Worm (Caenorhabditis elegans) whole organism, L1 larva: ENCODE results near the gene F10E9.12.
A peak's percentile ranks its signal among the peaks of the same experiment; 100 is the strongest.

Experiments used
- C04F5.9 ChIP-seq: sonication (generic microtip); optimal IDR thresholded peaks from 2 replicates; lab custom pipeline; 2016; ENCODE audit warnings: missing genetic modification characterization, missing compliant biosample characterization
- F16B12.6 ChIP-seq: fragments of 150-350 bp; optimal IDR thresholded peaks from 2 replicates; lab custom pipeline; 2014; ENCODE audit warnings: missing biosample characterization, missing genetic modification characterization
- aly-2 ChIP-seq: fragments of 150-350 bp; optimal IDR thresholded peaks from 2 replicates; lab custom pipeline; 2014; ENCODE audit warnings: missing biosample characterization, missing genetic modification characterization
- blmp-1 ChIP-seq: fragments of 150-350 bp; optimal IDR thresholded peaks from 2 replicates; lab custom pipeline; 2014; ENCODE audit warnings: missing biosample characterization, missing genetic modification characterization
- ceh-82 ChIP-seq, 3 experiments: fragments of 150-350 bp in 1 of 3; sonication (generic microtip) in 2 of 3; optimal IDR thresholded peaks; 2 replicates each; lab custom pipeline; 2014 to 2017; ENCODE audit warnings: missing biosample characterization in 3 of 3, missing genetic modification characterization in 3 of 3
- dpl-1 ChIP-seq, 3 experiments: fragments of 150-350 bp in 2 of 3; sonication (generic microtip) in 1 of 3; optimal IDR thresholded peaks; 2 replicates each; lab custom pipeline; 2014 to 2017; ENCODE audit warnings: missing biosample characterization in 3 of 3, missing genetic modification characterization in 3 of 3, missing genetic modification reagents in 3 of 3
- dsc-1 ChIP-seq: sonication (generic microtip); optimal IDR thresholded peaks from 2 replicates; lab custom pipeline; 2016; ENCODE audit warnings: mild to moderate bottlenecking, missing genetic modification characterization, missing compliant biosample characterization
- efl-1 ChIP-seq, 4 experiments: fragments of 150-350 bp; optimal IDR thresholded peaks in 3 of 4; peaks in 1 of 4; 1 replicate in 1 of 4; 2 replicates in 3 of 4; lab custom pipeline; 2014; ENCODE audit warnings: missing biosample characterization in 2 of 4, missing genetic modification characterization in 2 of 4, missing genetic modification reagents in 2 of 4
- egl-13 ChIP-seq: sonication (generic microtip); optimal IDR thresholded peaks from 2 replicates; lab custom pipeline; 2016; ENCODE audit warnings: missing genotype, missing genetic modification reagents, missing genetic modification characterization, missing compliant biosample characterization
- elt-2 ChIP-seq: sonication (generic microtip); optimal IDR thresholded peaks from 2 replicates; lab custom pipeline; 2016; ENCODE audit warnings: missing genetic modification characterization, mild to moderate bottlenecking, inconsistent platforms, missing compliant biosample characterization, missing genetic modification reagents
- elt-3 ChIP-seq, 6 experiments: fragments of 150-350 bp in 1 of 6; sonication (generic microtip); optimal IDR thresholded peaks; 2 replicates each; lab custom pipeline; 2017 to 2018; ENCODE audit warnings: missing biosample characterization in 6 of 6, missing genetic modification characterization in 6 of 6, inconsistent platforms in 1 of 6
- fkh-10 ChIP-seq: sonication (generic microtip); optimal IDR thresholded peaks from 2 replicates; lab custom pipeline; 2017; ENCODE audit warnings: missing biosample characterization, missing genetic modification reagents, missing genetic modification characterization
- grh-1 ChIP-seq: fragments of 200-800 bp; sonication (Bioruptor generic); IDR thresholded peaks from 2 replicates; pipeline ENCODE4 v1.3.6; 2022; ENCODE audit warnings: missing genetic modification reagents, missing genetic modification characterization, missing compliant biosample characterization
- hlh-17 ChIP-seq: fragments of 200-800 bp; sonication (Bioruptor generic); optimal IDR thresholded peaks from 2 replicates; lab custom pipeline; 2018; ENCODE audit warnings: missing genetic modification characterization, mild to moderate bottlenecking, missing compliant biosample characterization, moderate library complexity, borderline replicate concordance
- irx-1 ChIP-seq: sonication (generic microtip); optimal IDR thresholded peaks from 2 replicates; lab custom pipeline; 2016; ENCODE audit warnings: missing genetic modification characterization, missing compliant biosample characterization
- isw-1 ChIP-seq: fragments of 200-800 bp; sonication (Bioruptor generic); IDR thresholded peaks from 2 replicates; pipeline ENCODE4 v1.3.6; 2022; ENCODE audit warnings: missing genetic modification characterization, missing compliant biosample characterization
- lin-35 ChIP-seq, 2 experiments: fragments of 150-350 bp; optimal IDR thresholded peaks; 2 replicates each; lab custom pipeline; 2014; ENCODE audit warnings: missing biosample characterization in 2 of 2, missing genetic modification characterization in 2 of 2, missing genetic modification reagents in 2 of 2
- lir-3 ChIP-seq: sonication (generic microtip); optimal IDR thresholded peaks from 2 replicates; lab custom pipeline; 2016; ENCODE audit warnings: mild to moderate bottlenecking, missing genetic modification characterization, moderate library complexity, missing compliant biosample characterization; ENCODE audit not compliant: poor library complexity
- lsy-2 ChIP-seq, 2 experiments: fragments of 150-350 bp; optimal IDR thresholded peaks; 2 replicates each; lab custom pipeline; 2014; ENCODE audit warnings: missing biosample characterization in 2 of 2, missing genetic modification characterization in 2 of 2
- mep-1 ChIP-seq: fragments of 150-350 bp; optimal IDR thresholded peaks from 2 replicates; lab custom pipeline; 2014; ENCODE audit warnings: missing biosample characterization, missing genetic modification characterization
- nhr-12 ChIP-seq: sonication (generic microtip); optimal IDR thresholded peaks from 2 replicates; lab custom pipeline; 2017; ENCODE audit warnings: missing biosample characterization, missing genetic modification characterization
- nhr-237 ChIP-seq: fragments of 150-350 bp; optimal IDR thresholded peaks from 2 replicates; lab custom pipeline; 2014; ENCODE audit warnings: missing biosample characterization, missing genetic modification characterization
- nhr-47 ChIP-seq: sonication (generic microtip); optimal IDR thresholded peaks from 2 replicates; lab custom pipeline; 2016; ENCODE audit warnings: mild to moderate bottlenecking, missing genetic modification characterization, moderate library complexity, missing compliant biosample characterization
- nhr-71 ChIP-seq: sonication (generic microtip); optimal IDR thresholded peaks from 2 replicates; lab custom pipeline; 2016; ENCODE audit warnings: mild to moderate bottlenecking, missing genetic modification characterization, moderate library complexity, missing compliant biosample characterization
- nhr-85 ChIP-seq: sonication (generic microtip); peaks from one replicate; lab custom pipeline; 2016; ENCODE audit warnings: missing genetic modification characterization, inconsistent platforms, missing compliant biosample characterization
- nhr-90 ChIP-seq: sonication (generic microtip); optimal IDR thresholded peaks from 2 replicates; lab custom pipeline; 2016; ENCODE audit warnings: mild to moderate bottlenecking, missing genetic modification characterization, missing compliant biosample characterization; ENCODE audit not compliant: poor library complexity
- rnt-1 ChIP-seq: sonication (generic microtip); optimal IDR thresholded peaks from 2 replicates; lab custom pipeline; 2016; ENCODE audit warnings: mild to moderate bottlenecking, missing genetic modification characterization, moderate library complexity, missing compliant biosample characterization
- snu-23 ChIP-seq: sonication (generic microtip); optimal IDR thresholded peaks from 2 replicates; lab custom pipeline; 2016; ENCODE audit warnings: missing genetic modification characterization, missing compliant biosample characterization
- swsn-7 ChIP-seq: sonication (generic microtip); optimal IDR thresholded peaks from 2 replicates; lab custom pipeline; 2016; ENCODE audit warnings: missing genetic modification characterization, missing compliant biosample characterization
- tbx-2 ChIP-seq: sonication (generic microtip); optimal IDR thresholded peaks from 2 replicates; lab custom pipeline; 2016; ENCODE audit warnings: missing genetic modification characterization, missing compliant biosample characterization
- unc-130 ChIP-seq: fragments of 150-350 bp; optimal IDR thresholded peaks from 2 replicates; lab custom pipeline; 2017; ENCODE audit warnings: missing biosample characterization, missing genetic modification characterization, inconsistent platforms
- unc-30 ChIP-seq: sonication (generic microtip); optimal IDR thresholded peaks from 2 replicates; lab custom pipeline; 2017; ENCODE audit warnings: missing biosample characterization, missing genetic modification characterization
- unc-62 ChIP-seq: fragments of 150-350 bp; optimal IDR thresholded peaks from 2 replicates; lab custom pipeline; 2014; ENCODE audit warnings: missing biosample characterization, missing genetic modification reagents, missing genetic modification characterization
- unc-98 ChIP-seq: fragments of 200-800 bp; sonication (Bioruptor generic); IDR thresholded peaks from 2 replicates; pipeline ENCODE4 v1.3.6; 2022; ENCODE audit warnings: missing genetic modification characterization, missing compliant biosample characterization
- vab-15 ChIP-seq: sonication (generic microtip); optimal IDR thresholded peaks from 2 replicates; lab custom pipeline; 2017; ENCODE audit warnings: missing genotype, mild to moderate bottlenecking, missing genetic modification characterization, missing compliant biosample characterization
- ztf-11 ChIP-seq, 2 experiments: sonication (generic microtip); optimal IDR thresholded peaks; 2 replicates each; lab custom pipeline; 2016 to 2017; ENCODE audit warnings: missing genetic modification characterization in 2 of 2, missing biosample characterization in 1 of 2, missing compliant biosample characterization in 1 of 2
- ztf-4 ChIP-seq: fragments of 150-350 bp; optimal IDR thresholded peaks from 2 replicates; lab custom pipeline; 2014; ENCODE audit warnings: missing biosample characterization, missing genetic modification characterization

The F10E9.12 gene

ce11 chrIII:8331779-8332178 lies 7.4 kb downstream of the F10E9.12 start, which contains the start of the genes mrps-18A and ZC262.2:
Gene mrps-18A, minus strand, starts transcription at chrIII:8331919.
Gene ZC262.2, plus strand, starts transcription at chrIII:8332062.
- peak; percentile 66 for TF ChIP-seq mep-1 (tag; lab: Kevin White, UChicago)
- TF ChIP-seq efl-1 (optimal IDR thresholded peaks at IDR 0.05; lab: Kevin White, UChicago), result peak; percentile 49 to 65
- TF ChIP-seq efl-1 (GFP tag; optimal IDR thresholded peaks at IDR 0.05 in 1 of 2; lab: Kevin White, UChicago), result peak; percentile 69 to 85
- TF ChIP-seq ztf-4 (tag; lab: Kevin White, UChicago), result no peak
- peak; percentile 18 for TF ChIP-seq nhr-47 (tag; lab: Kevin White, UChicago)
- peak; percentile 27 for TF ChIP-seq C04F5.9 (tag; lab: Kevin White, UChicago)
- no peak for TF ChIP-seq nhr-12 (tag; lab: Kevin White, UChicago)
- no peak for TF ChIP-seq fkh-10 (GFP tag; lab: Kevin White, UChicago)
- peak; percentile 91 to 98 for TF ChIP-seq lsy-2 (tag; optimal IDR thresholded peaks at IDR 0.05; lab: Kevin White, UChicago)
- no peak for TF ChIP-seq elt-2
- no peak for TF ChIP-seq ztf-11 (tag; optimal IDR thresholded peaks at IDR 0.05; lab: Kevin White, UChicago)
- TF ChIP-seq blmp-1 (tag; lab: Kevin White, UChicago), result peak; percentile 14
- peak in 1 of 6 experiments; percentile 25 for TF ChIP-seq elt-3 (tag; optimal IDR thresholded peaks at IDR 0.05; lab: Kevin White, UChicago)
- TF ChIP-seq irx-1 (tag; lab: Kevin White, UChicago), result peak; percentile 22
- peak; percentile 45 for TF ChIP-seq snu-23 (GFP tag; lab: Kevin White, UChicago)
- TF ChIP-seq aly-2, result no peak
- peak; percentile 83 for TF ChIP-seq F16B12.6 (tag; lab: Kevin White, UChicago)
- TF ChIP-seq ceh-82 (tag; optimal IDR thresholded peaks at IDR 0.05; lab: Kevin White, UChicago), result peak in 1 of 3 experiments; percentile 28
- TF ChIP-seq lin-35 (GFP tag; optimal IDR thresholded peaks at IDR 0.05; lab: Kevin White, UChicago), result peak; percentile 60 to 76
- peak; percentile 0 for TF ChIP-seq tbx-2 (tag; lab: Kevin White, UChicago)
- TF ChIP-seq dpl-1 (GFP tag; optimal IDR thresholded peaks at IDR 0.05; lab: Kevin White, UChicago), result peak; percentile 43 to 65 (median 45)
- peak; percentile 24 for TF ChIP-seq nhr-71 (tag; lab: Kevin White, UChicago)
- peak; percentile 55 for TF ChIP-seq unc-130 (tag; lab: Kevin White, UChicago)
- TF ChIP-seq rnt-1 (tag; lab: Kevin White, UChicago), result peak; percentile 10
- TF ChIP-seq nhr-237 (tag; lab: Kevin White, UChicago), result no peak

- TF ChIP-seq fkh-10 (GFP tag; lab: Kevin White, UChicago), result no peak
- no peak for TF ChIP-seq unc-98 (GFP tag; lab: Robert Waterston, UW)
- TF ChIP-seq efl-1 (optimal IDR thresholded peaks at IDR 0.05; lab: Kevin White, UChicago), result no peak
- TF ChIP-seq efl-1 (GFP tag; optimal IDR thresholded peaks at IDR 0.05 in 1 of 2; lab: Kevin White, UChicago), result no peak
- no peak for TF ChIP-seq nhr-71 (tag; lab: Kevin White, UChicago)
- TF ChIP-seq swsn-7 (tag; lab: Kevin White, UChicago), result no peak
- no peak for TF ChIP-seq grh-1 (GFP tag; lab: Robert Waterston, UW)
- no peak for TF ChIP-seq aly-2
- no peak for TF ChIP-seq isw-1 (GFP tag; lab: Robert Waterston, UW)
- no peak for TF ChIP-seq egl-13 (tag; lab: Kevin White, UChicago)
- no peak for TF ChIP-seq nhr-90 (tag; lab: Kevin White, UChicago)
- TF ChIP-seq dsc-1 (tag; lab: Kevin White, UChicago), result no peak
- TF ChIP-seq unc-30, result no peak
- TF ChIP-seq lir-3 (tag; lab: Kevin White, UChicago), result no peak
- no peak for TF ChIP-seq hlh-17
- no peak for TF ChIP-seq nhr-85 (tag; lab: Kevin White, UChicago)
- TF ChIP-seq vab-15 (tag; lab: Kevin White, UChicago), result no peak
- no peak for TF ChIP-seq unc-62 (GFP tag; lab: Kevin White, UChicago)
- TF ChIP-seq ceh-82 (tag; optimal IDR thresholded peaks at IDR 0.05; lab: Kevin White, UChicago), result no peak
- TF ChIP-seq nhr-47 (tag; lab: Kevin White, UChicago), result no peak
These were observed 10.1 kb downstream of the F10E9.12 start, which contains the start of gene ZC262.4 for ce11 chrIII:8334432-8334831. Gene ZC262.4, minus strand, starts transcription at chrIII:8334532.
